Fruit fly (Drosophila melanogaster) S2 (cell line): Measurements from ENCODE around the gene Mip.

Source experiments
- CG8478 ChIP-seq: fragments of >200 bp; optimal IDR thresholded peaks from 2 replicates; lab custom pipeline; 2018
- CTCF ChIP-seq, 2 experiments: fragments of >200 bp; optimal IDR thresholded peaks; 2 replicates each; lab custom pipeline; 2018

- no peak for TF ChIP-seq CG8478
- no peak for TF ChIP-seq CTCF (optimal IDR thresholded peaks at IDR 0.05; lab: Kevin White, UChicago)
These were observed 39.0 kb downstream of the Mip start for dm6 chr3L:17310509-17310908.
